Worm (Caenorhabditis elegans) whole organism, midembryonic: ENCODE measurements around the gene atp-2.

Experiments used
- T22C8.4 ChIP-seq: fragments of 200-800 bp; sonication (Bioruptor generic); IDR thresholded peaks from 2 replicates; pipeline ENCODE4 v1.3.6; 2022; ENCODE audit warnings: missing genetic modification characterization, missing compliant biosample characterization
- cog-1 ChIP-seq: sonication (generic microtip); optimal IDR thresholded peaks from 2 replicates; lab custom pipeline; 2016; ENCODE audit warnings: missing genetic modification characterization, missing compliant biosample characterization
- flt-1 ChIP-seq: fragments of 200-800 bp; sonication (Bioruptor generic); IDR thresholded peaks from 2 replicates; pipeline ENCODE4 v1.3.6; 2022; ENCODE audit warnings: missing genetic modification characterization, missing compliant biosample characterization
- klf-2 ChIP-seq: fragments of 200-800 bp; sonication (Bioruptor generic); conservative IDR thresholded peaks from 2 replicates; pipeline ENCODE4 v1.3.6; 2022; ENCODE audit warnings: missing genetic modification reagents, missing genetic modification characterization, missing compliant biosample characterization
- med-1 ChIP-seq: sonication (generic microtip); optimal IDR thresholded peaks from 2 replicates; lab custom pipeline; 2017; ENCODE audit warnings: missing genetic modification characterization, mild to moderate bottlenecking, missing compliant biosample characterization, antibody characterized with exemption, missing genetic modification reagents; ENCODE audit not compliant: insufficient read depth
- ref-1 ChIP-seq: fragments of 200-800 bp; sonication (Bioruptor generic); conservative IDR thresholded peaks from 2 replicates; pipeline ENCODE4 v1.3.6; 2022; ENCODE audit warnings: missing genetic modification reagents, missing genetic modification characterization, missing compliant biosample characterization
- tab-1 ChIP-seq: fragments of 200-800 bp; sonication (Bioruptor generic); IDR thresholded peaks from 2 replicates; pipeline ENCODE4 v1.3.6; 2022; ENCODE audit warnings: missing genetic modification characterization, missing compliant biosample characterization
- ztf-23 ChIP-seq: fragments of 200-800 bp; sonication (Bioruptor generic); IDR thresholded peaks from 2 replicates; pipeline ENCODE4 v1.3.6; 2022; ENCODE audit warnings: missing genetic modification reagents, missing genetic modification characterization, missing compliant biosample characterization
- ztf-29 ChIP-seq: fragments of 200-800 bp; sonication (Bioruptor generic); IDR thresholded peaks from 2 replicates; pipeline ENCODE4 v1.3.6; 2022; ENCODE audit warnings: missing genetic modification reagents, missing genetic modification characterization, missing compliant biosample characterization

atp-2 gene

DNA sequence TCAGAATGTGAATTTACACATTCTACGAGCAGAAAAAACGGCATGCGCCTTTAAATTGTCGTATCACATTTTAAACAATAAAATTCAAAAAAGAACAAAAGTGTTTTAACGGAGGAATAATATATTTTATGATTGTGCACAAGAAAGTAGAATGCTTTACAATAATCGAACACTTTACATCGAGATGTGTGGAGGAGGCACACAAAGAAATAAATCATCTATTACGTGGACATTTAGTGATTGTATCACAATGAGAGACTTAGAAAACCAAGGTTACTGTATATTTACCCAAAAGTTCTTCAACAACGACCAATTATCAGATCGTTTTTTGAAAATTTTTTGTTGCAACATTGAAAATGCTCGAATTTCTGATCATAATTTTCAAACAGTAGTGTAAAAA, 17.9 kb upstream of the atp-2 start:
- TF ChIP-seq cog-1 (tag; lab: Kevin White, UChicago) (no peak), ztf-23 (no peak), klf-2 (GFP tag; lab: Robert Waterston, UW) (no peak), ztf-29 (GFP tag; lab: Robert Waterston, UW) (no peak), tab-1 (GFP tag; lab: Robert Waterston, UW) (no peak), ref-1 (GFP tag; lab: Robert Waterston, UW) (no peak), T22C8.4 (GFP tag; lab: Robert Waterston, UW) (no peak), med-1 (GFP tag; lab: Kevin White, UChicago) (no peak), flt-1 (GFP tag; lab: Robert Waterston, UW) (no peak)

DNA sequence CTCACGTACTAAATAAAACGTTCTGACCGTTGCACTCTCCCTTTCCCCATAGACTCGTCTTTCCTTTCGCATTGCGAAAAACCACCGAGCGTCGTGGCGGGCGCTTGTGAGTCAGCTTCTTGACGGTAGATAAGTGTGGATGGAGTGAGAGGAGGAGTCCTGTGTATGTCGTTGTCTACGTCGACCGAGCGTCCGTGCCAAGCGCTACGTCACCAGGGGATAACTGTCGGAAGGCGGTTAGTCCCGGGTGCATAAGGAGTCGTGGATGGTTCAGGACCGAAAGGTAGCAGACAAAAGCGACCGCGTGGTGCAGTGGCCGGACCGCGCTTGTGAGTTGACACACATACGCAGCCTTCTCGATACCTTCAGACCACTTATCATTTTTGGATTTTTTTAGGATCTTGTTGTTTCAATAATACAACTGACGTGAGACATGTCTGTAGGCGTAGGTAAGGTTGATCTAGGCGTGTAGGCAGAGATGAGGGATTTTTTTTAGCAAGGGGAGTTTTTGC, 17.0 kb upstream of the atp-2 start:
- TF ChIP-seq ref-1 (GFP tag; lab: Robert Waterston, UW), result peak; percentile 65; the same call in 1 of the 2 replicates
- TF ChIP-seq klf-2 (GFP tag; lab: Robert Waterston, UW), result peak; percentile 75
- TF ChIP-seq flt-1 (GFP tag; lab: Robert Waterston, UW), result peak; percentile 80; the same call in 1 of the 2 replicates
- peak; percentile 12 for TF ChIP-seq med-1 (GFP tag; lab: Kevin White, UChicago)
- peak; percentile 42; the same call in 1 of the 2 replicates for TF ChIP-seq ztf-29 (GFP tag; lab: Robert Waterston, UW)
- peak; percentile 88 for TF ChIP-seq tab-1 (GFP tag; lab: Robert Waterston, UW)
- TF ChIP-seq ztf-23, result peak; percentile 78

DNA sequence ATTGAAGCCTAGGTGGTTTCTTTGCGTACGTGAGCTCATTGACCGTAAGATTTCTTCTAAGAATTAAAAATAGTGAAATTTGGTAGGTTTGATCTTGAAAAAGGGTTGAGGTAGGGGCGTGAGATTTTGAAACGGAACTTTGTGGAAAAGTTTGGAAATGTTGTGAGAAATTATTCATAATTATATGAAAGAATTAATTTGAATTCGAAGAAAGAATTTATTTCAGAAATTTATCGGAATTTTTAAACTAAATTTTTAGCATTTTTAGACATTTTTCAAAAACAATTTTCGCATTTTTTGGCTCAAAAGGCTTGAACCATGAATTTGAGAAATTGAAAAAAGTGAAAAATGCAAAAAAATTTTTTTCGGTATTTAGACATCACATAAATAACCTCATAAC, 14.1 kb upstream of the atp-2 start:
- TF ChIP-seq ztf-23, result no peak
- no peak for TF ChIP-seq tab-1 (GFP tag; lab: Robert Waterston, UW)
- no peak for TF ChIP-seq cog-1 (tag; lab: Kevin White, UChicago)
- TF ChIP-seq med-1 (GFP tag; lab: Kevin White, UChicago), result no peak
- TF ChIP-seq T22C8.4 (GFP tag; lab: Robert Waterston, UW), result no peak
- no peak for TF ChIP-seq ztf-29 (GFP tag; lab: Robert Waterston, UW)
- TF ChIP-seq ref-1 (GFP tag; lab: Robert Waterston, UW), result no peak
- TF ChIP-seq klf-2 (GFP tag; lab: Robert Waterston, UW), result no peak
- no peak for TF ChIP-seq flt-1 (GFP tag; lab: Robert Waterston, UW)

DNA sequence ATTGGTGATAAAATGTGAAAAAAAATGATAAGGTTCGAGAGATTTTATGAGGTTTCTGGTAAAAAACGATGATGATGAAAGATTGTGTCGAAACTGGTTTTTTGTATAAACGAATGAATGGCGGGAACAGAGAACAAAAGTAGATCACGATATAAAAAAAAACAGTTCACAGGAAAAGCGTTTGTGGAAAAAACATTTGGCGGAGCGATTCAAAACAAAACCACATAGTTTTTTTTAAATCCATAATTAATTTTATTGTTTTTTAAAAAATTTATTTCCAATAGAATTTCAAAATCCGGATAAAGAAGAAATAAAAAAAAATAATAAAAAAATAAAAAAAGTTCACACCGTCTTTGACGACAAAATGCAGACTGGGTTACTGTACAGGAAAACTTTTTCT, 12.8 kb upstream of the atp-2 start, which contains the start of gene ZC155.4:
Gene ZC155.4 (minus strand): TSS at position 101 of the 400 bp plus-strand sequence.
- no peak for TF ChIP-seq cog-1 (tag; lab: Kevin White, UChicago)
- no peak for TF ChIP-seq klf-2 (GFP tag; lab: Robert Waterston, UW)
- no peak for TF ChIP-seq med-1 (GFP tag; lab: Kevin White, UChicago)
- no peak for TF ChIP-seq tab-1 (GFP tag; lab: Robert Waterston, UW)
- no peak for TF ChIP-seq ztf-29 (GFP tag; lab: Robert Waterston, UW)
- no peak for TF ChIP-seq flt-1 (GFP tag; lab: Robert Waterston, UW)
- TF ChIP-seq ztf-23, result no peak
- no peak for TF ChIP-seq ref-1 (GFP tag; lab: Robert Waterston, UW)
- TF ChIP-seq T22C8.4 (GFP tag; lab: Robert Waterston, UW), result no peak

DNA sequence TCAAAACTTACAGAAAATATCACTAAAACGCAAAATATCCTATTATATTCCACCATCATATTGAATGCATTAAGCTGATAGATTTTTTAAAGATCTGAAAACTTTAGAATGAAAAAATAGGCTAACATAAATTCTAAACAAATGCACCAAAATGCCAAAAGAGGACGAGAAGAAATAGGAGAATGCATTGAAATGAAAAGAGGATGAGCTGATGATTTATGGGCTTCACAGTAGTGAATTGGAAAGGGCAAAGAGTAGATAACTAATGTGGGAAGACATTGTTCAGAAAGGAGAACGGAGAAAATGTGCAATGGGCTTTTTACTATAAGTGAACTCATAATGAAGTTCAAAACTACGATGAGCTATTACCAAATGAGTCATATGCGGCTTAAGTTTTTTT, 10.7 kb upstream of the atp-2 start, which contains the start of gene cutl-19:
Gene cutl-19 (minus strand): TSS at position 101 of the 400 bp plus-strand sequence.
- TF ChIP-seq klf-2 (GFP tag; lab: Robert Waterston, UW) (no peak), ztf-23 (no peak), med-1 (GFP tag; lab: Kevin White, UChicago) (no peak), flt-1 (GFP tag; lab: Robert Waterston, UW) (no peak), T22C8.4 (GFP tag; lab: Robert Waterston, UW) (no peak), ref-1 (GFP tag; lab: Robert Waterston, UW) (no peak), cog-1 (tag; lab: Kevin White, UChicago) (no peak), tab-1 (GFP tag; lab: Robert Waterston, UW) (no peak), ztf-29 (GFP tag; lab: Robert Waterston, UW) (no peak)

DNA sequence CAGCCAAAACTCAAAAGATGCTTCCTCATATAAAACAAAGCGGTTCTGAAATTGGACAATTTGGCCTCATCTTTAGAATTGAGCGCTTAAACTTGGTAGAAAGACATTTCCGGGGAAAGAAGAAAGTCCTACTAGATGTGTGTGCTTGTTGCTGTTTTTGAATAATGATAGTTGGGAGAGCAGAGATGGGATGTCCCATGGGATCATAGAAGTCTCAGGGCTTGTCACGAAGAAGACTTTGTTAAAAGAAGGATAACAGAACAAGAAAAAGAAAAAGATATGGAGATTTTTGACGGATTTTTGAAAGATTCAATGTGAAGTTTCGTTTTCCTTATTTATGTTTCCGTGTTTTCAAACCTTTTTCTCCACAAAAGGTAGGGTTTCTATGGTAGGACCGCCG, 9.5 kb upstream of the atp-2 start, which contains the start of gene ZC155.2:
Gene ZC155.2 (plus strand): TSS at position 301 of the 400 bp plus-strand sequence.
- TF ChIP-seq med-1 (GFP tag; lab: Kevin White, UChicago) (no peak), ztf-23 (no peak), tab-1 (GFP tag; lab: Robert Waterston, UW) (no peak), T22C8.4 (GFP tag; lab: Robert Waterston, UW) (no peak), flt-1 (GFP tag; lab: Robert Waterston, UW) (no peak), cog-1 (tag; lab: Kevin White, UChicago) (no peak), klf-2 (GFP tag; lab: Robert Waterston, UW) (no peak), ztf-29 (GFP tag; lab: Robert Waterston, UW) (no peak), ref-1 (GFP tag; lab: Robert Waterston, UW) (no peak)

DNA sequence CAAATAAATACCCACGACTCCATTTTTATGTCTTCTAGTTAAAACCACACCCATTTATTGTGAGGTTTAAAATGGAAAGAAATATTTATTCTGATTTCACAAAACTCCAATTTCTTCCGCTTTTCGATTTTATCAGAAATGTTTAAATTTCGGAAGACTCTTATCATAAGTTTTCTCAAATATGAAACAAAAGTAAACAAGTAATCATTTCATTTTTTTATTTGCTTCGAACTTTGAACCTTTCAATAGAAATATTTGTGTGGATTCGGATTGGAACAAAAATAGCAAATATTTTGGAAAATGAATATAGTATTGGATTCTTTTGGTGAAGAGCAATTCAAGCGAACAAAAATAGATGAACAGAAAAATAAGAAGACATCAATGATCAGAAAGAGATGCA, 6.4 kb upstream of the atp-2 start:
- TF ChIP-seq T22C8.4 (GFP tag; lab: Robert Waterston, UW), result no peak
- TF ChIP-seq ztf-23, result no peak
- TF ChIP-seq klf-2 (GFP tag; lab: Robert Waterston, UW), result no peak
- TF ChIP-seq ref-1 (GFP tag; lab: Robert Waterston, UW), result no peak
- no peak for TF ChIP-seq flt-1 (GFP tag; lab: Robert Waterston, UW)

DNA sequence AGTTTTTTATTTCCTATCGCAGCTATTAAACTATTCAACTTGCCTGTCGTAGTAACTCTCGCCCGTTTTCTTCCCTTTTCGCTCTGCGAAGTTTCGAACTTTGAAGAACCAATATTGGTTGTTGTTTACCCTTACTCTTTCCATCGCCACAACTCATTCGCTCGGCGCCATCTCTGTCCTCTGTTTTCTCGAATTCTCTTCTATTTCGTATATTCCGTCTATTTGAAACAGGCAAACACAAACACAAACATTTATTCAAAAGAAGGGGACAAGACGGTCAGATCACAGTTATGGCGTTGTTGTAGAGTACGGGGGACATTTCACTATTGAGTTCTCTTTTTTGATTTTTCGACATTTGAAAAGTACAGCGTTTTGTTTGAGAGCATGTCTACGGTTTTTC, 5.4 kb upstream of the atp-2 start:
- TF ChIP-seq ref-1 (GFP tag; lab: Robert Waterston, UW), result no peak
- TF ChIP-seq med-1 (GFP tag; lab: Kevin White, UChicago), result no peak
- no peak for TF ChIP-seq ztf-23
- TF ChIP-seq ztf-29 (GFP tag; lab: Robert Waterston, UW), result no peak
- TF ChIP-seq cog-1 (tag; lab: Kevin White, UChicago), result no peak
- no peak for TF ChIP-seq tab-1 (GFP tag; lab: Robert Waterston, UW)
- no peak for TF ChIP-seq flt-1 (GFP tag; lab: Robert Waterston, UW)

DNA sequence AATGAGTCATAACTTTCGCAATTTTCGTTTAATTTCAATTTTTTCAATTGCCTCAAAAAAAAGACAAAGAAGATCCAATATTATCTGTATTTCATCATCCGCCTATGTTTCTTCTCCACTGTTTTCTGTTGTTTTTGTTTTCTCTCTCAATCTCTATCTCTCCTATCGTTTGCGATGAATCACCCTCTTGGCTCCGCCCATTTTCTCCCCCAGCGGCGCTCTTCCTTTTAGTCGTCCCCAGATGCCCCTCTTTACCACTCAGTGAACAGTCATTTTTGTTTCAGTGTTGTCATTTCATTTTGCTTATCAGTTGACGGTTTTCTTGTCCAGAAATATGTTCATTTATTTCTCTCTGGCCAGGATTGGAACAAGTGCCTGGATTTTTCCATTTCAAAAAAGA, 3.3 kb upstream of the atp-2 start:
- TF ChIP-seq klf-2 (GFP tag; lab: Robert Waterston, UW) (no peak), T22C8.4 (GFP tag; lab: Robert Waterston, UW) (no peak), ref-1 (GFP tag; lab: Robert Waterston, UW) (no peak), med-1 (GFP tag; lab: Kevin White, UChicago) (no peak), ztf-23 (no peak), flt-1 (GFP tag; lab: Robert Waterston, UW) (no peak), tab-1 (GFP tag; lab: Robert Waterston, UW) (no peak), cog-1 (tag; lab: Kevin White, UChicago) (no peak), ztf-29 (GFP tag; lab: Robert Waterston, UW) (no peak)
